Fruit fly (Drosophila melanogaster): ENCODE measurements around the gene Clic.

The Clic gene

DNA sequence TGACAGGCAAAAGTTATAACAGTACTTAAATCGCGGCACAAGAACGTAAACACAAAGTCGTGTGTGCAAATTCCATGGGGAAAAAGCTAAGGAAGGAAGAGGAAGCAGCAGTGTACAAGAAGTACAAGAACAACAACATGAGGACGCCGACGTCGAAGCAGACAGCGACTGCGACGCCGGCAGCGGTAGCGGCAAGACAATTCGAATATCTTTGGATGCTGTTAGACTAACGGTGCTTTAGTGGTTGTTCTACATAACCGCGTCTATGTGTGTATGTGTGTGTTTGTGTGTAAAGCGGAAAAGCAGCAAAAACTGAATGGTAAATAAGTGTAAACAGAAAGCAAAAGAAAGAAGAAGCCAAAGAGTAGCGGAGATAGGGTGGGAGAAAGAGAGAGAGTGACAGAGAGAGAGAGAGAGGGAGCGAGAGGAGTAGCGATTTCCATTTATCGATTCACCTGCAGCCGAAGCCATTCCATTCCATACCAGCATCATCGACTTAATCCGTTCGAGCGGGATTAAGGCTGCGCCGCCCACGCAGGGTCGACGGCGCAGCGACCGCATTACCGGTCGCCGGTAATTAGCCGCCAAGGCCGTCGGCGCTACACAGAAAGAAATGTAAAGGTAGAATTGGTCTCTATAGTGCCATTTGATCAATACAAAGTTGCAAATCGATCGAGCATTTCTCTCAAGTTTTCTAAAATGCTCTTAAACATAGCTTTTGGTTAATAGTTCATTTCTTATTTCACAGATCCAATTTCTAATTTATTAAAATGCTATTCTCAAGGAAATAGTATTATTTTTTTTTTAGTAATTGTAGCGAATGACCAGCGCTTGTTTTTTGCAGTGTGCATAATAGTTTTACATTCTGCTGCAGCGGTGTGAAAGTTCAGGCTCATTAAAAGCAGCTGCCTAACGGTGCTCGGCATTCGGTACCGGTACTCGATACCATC, 37.9 kb downstream of the Clic start (continued):
- TF ChIP-seq CG8765 (GFP tag; IDR thresholded peaks at IDR 0.05) = no peak
- no peak for TF ChIP-seq Elba2 (GFP tag; optimal IDR thresholded peaks at IDR 0.05)
- no peak for TF ChIP-seq prd (optimal IDR thresholded peaks at IDR 0.05)
- TF ChIP-seq prd (GFP tag; IDR thresholded peaks at IDR 0.05) = peak; percentile 34; the same call in 2 of the 3 replicates
- TF ChIP-seq psq (GFP tag; optimal IDR thresholded peaks at IDR 0.05) = peak; percentile 31
- 0 out of 2 replicates have a peak, but pooled peaks have one; percentile 14 for TF ChIP-seq Rfx (GFP tag; IDR thresholded peaks at IDR 0.05)
- TF ChIP-seq Lhr (GFP tag; optimal IDR thresholded peaks at IDR 0.05) = peak; percentile 21
- no peak for TF ChIP-seq kay (GFP tag; optimal IDR thresholded peaks at IDR 0.05)
- no peak for TF ChIP-seq CrebB (tag; optimal IDR thresholded peaks at IDR 0.05)
- TF ChIP-seq Scr (GFP tag; IDR thresholded peaks at IDR 0.05; ENCODE audit: partially characterized antibody) = no peak
- no peak for TF ChIP-seq CG11247 (GFP tag; IDR thresholded peaks at IDR 0.05)
- TF ChIP-seq Aef1 (GFP tag; IDR thresholded peaks at IDR 0.05) = peak; percentile 31; the same call in 1 of the 3 replicates
- peak; percentile 49 for TF ChIP-seq odd (GFP tag; optimal IDR thresholded peaks at IDR 0.05)
- peak; percentile 54 for TF ChIP-seq CG16863 (GFP tag; optimal IDR thresholded peaks at IDR 0.05)
- peak; percentile 32 for TF ChIP-seq CG9727 (GFP tag; optimal IDR thresholded peaks at IDR 0.05)
- no peak for TF ChIP-seq stwl (tag; optimal IDR thresholded peaks at IDR 0.05)
- TF ChIP-seq Fer3 (tag; optimal IDR thresholded peaks at IDR 0.05) = peak; percentile 11
- no peak for TF ChIP-seq CG14667 (GFP tag; IDR thresholded peaks at IDR 0.05)
- peak; percentile 54 for TF ChIP-seq CG18599 (GFP tag; optimal IDR thresholded peaks at IDR 0.05)
- TF ChIP-seq CG32532 (GFP tag; IDR thresholded peaks at IDR 0.05) = no peak; the same call in 1 of the 2 replicates
- peak; percentile 18 for TF ChIP-seq CG15514 (GFP tag; optimal IDR thresholded peaks at IDR 0.05)
- TF ChIP-seq CG17612 (GFP tag; IDR thresholded peaks at IDR 0.05) = no peak
- peak; percentile 18 for TF ChIP-seq tap (tag; optimal IDR thresholded peaks at IDR 0.05)
- no peak for TF ChIP-seq Opbp (GFP tag; IDR thresholded peaks at IDR 0.05; ENCODE audit: partially characterized antibody)
- peak; percentile 78 for TF ChIP-seq CG11504 (tag; optimal IDR thresholded peaks at IDR 0.05)
- no peak for TF ChIP-seq CG7963 (GFP tag; IDR thresholded peaks at IDR 0.05; ENCODE audit: partially characterized antibody)
- no peak for TF ChIP-seq Rx (GFP tag; IDR thresholded peaks at IDR 0.05)
- peak; percentile 47 for TF ChIP-seq pros (GFP tag; optimal IDR thresholded peaks at IDR 0.05)
- TF ChIP-seq slp2 (GFP tag; optimal IDR thresholded peaks at IDR 0.05) = no peak
- peak; percentile 59; the same call in 2 of the 3 replicates for TF ChIP-seq CG11695 (GFP tag; IDR thresholded peaks at IDR 0.05)
- TF ChIP-seq hbn (GFP tag; IDR thresholded peaks at IDR 0.05; ENCODE audit: partially characterized antibody) = no peak
- no peak for TF ChIP-seq mld (GFP tag; IDR thresholded peaks at IDR 0.05; ENCODE audit: partially characterized antibody)
- TF ChIP-seq CG10321 (GFP tag; IDR thresholded peaks at IDR 0.05) = no peak
- no peak for TF ChIP-seq CG12299 (tag; optimal IDR thresholded peaks at IDR 0.05)
- no peak for TF ChIP-seq TFAM (GFP tag; optimal IDR thresholded peaks at IDR 0.05)
- no peak for TF ChIP-seq CG3407 (GFP tag; optimal IDR thresholded peaks at IDR 0.05)
- TF ChIP-seq CG14050 (GFP tag; IDR thresholded peaks at IDR 0.05) = peak; percentile 22; the same call in 1 of the 3 replicates
- peak; percentile 14 for TF ChIP-seq CG8924 (tag; optimal IDR thresholded peaks at IDR 0.05)
- TF ChIP-seq Asciz (GFP tag; optimal IDR thresholded peaks at IDR 0.05) = peak; percentile 61
- peak; percentile 52; the same call in 1 of the 2 replicates for TF ChIP-seq lmd (GFP tag; IDR thresholded peaks at IDR 0.05)
- peak; percentile 38 for TF ChIP-seq CG9817 (tag; optimal IDR thresholded peaks at IDR 0.05)
- TF ChIP-seq CG12071 (GFP tag; optimal IDR thresholded peaks at IDR 0.05) = no peak
- no peak for TF ChIP-seq CG3726 (GFP tag; IDR thresholded peaks at IDR 0.05)
- no peak for TF ChIP-seq CG17912 (GFP tag; optimal IDR thresholded peaks at IDR 0.05)
- peak; percentile 71 for TF ChIP-seq Sox100B (GFP tag; optimal IDR thresholded peaks at IDR 0.05)
- TF ChIP-seq CoRest (tag; optimal IDR thresholded peaks at IDR 0.05) = peak; percentile 52
- no peak for TF ChIP-seq Hmx (GFP tag; optimal IDR thresholded peaks at IDR 0.05)
- TF ChIP-seq Nf-YA (GFP tag; IDR thresholded peaks at IDR 0.05) = no peak
